Worm (Caenorhabditis elegans): ENCODE measurements around the gene B0310.6.

DNA sequence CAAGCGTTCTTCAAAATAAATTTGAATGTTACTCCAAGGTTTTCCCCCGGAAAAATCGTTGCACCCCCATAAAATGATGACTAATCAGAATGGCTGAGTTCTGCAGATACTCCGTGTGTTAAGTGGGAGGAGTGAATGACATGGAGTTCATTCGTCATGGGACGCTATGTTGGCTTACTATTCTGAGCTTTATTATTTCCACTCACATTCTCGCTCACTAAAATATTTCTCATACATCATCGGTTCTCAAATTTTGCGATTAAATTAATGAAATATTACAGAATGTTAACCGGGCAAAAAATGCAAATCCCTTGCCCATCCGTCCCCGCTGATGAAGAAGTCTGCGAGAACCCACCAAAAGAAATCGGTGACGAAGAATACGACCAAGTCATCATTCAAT, 12.0 kb upstream of the B0310.6 start, which contains the start of gene F28C10.1:
- TF ChIP-seq dve-1 (tag; optimal IDR thresholded peaks at IDR 0.05; ENCODE audit: insufficient read depth) (no peak), nhr-237 (tag; optimal IDR thresholded peaks at IDR 0.05) (no peak), egl-43 (GFP tag; IDR thresholded peaks at IDR 0.05) (no peak), zip-2 (tag; optimal IDR thresholded peaks at IDR 0.05) (no peak), ceh-44 (GFP tag; IDR thresholded peaks at IDR 0.05) (no peak), fkh-10 (GFP tag; optimal IDR thresholded peaks at IDR 0.05) (no peak), ceh-82 (tag; optimal IDR thresholded peaks at IDR 0.05) (no peak), zip-11 (GFP tag; IDR thresholded peaks at IDR 0.05) (no peak)
